Worm (Caenorhabditis elegans) whole organism, L1 larva: ENCODE measurements around the gene F46G11.6.
A peak's percentile ranks its signal among the peaks of the same experiment; 100 is the strongest.

Experiments used
- C16A3.4 ChIP-seq: fragments of 150-350 bp; optimal IDR thresholded peaks from 2 replicates; lab custom pipeline; 2014; ENCODE audit warnings: missing biosample characterization, missing genetic modification characterization
- Y116A8C.19 ChIP-seq: sonication (generic microtip); optimal IDR thresholded peaks from 2 replicates; lab custom pipeline; 2016; ENCODE audit warnings: missing compliant biosample characterization, missing genetic modification characterization, borderline replicate concordance
- aha-1 ChIP-seq: fragments of 150-350 bp; optimal IDR thresholded peaks from 2 replicates; lab custom pipeline; 2014; ENCODE audit warnings: missing biosample characterization, missing genetic modification characterization
- aly-2 ChIP-seq: fragments of 150-350 bp; optimal IDR thresholded peaks from 2 replicates; lab custom pipeline; 2014; ENCODE audit warnings: missing biosample characterization, missing genetic modification characterization
- ceh-82 ChIP-seq, 3 experiments: fragments of 150-350 bp in 1 of 3; sonication (generic microtip) in 2 of 3; optimal IDR thresholded peaks; 2 replicates each; lab custom pipeline; 2014 to 2017; ENCODE audit warnings: missing biosample characterization in 3 of 3, missing genetic modification characterization in 3 of 3
- ceh-88 ChIP-seq: fragments of 200-800 bp; sonication (Bioruptor generic); IDR thresholded peaks from 2 replicates; pipeline ENCODE4 v1.3.6; 2022; ENCODE audit warnings: missing genetic modification characterization, missing compliant biosample characterization
- ces-1 ChIP-seq: fragments of 150-350 bp; optimal IDR thresholded peaks from 2 replicates; lab custom pipeline; 2014; ENCODE audit warnings: missing biosample characterization, missing genetic modification reagents, missing genetic modification characterization
- dpl-1 ChIP-seq, 3 experiments: fragments of 150-350 bp in 2 of 3; sonication (generic microtip) in 1 of 3; optimal IDR thresholded peaks; 2 replicates each; lab custom pipeline; 2014 to 2017; ENCODE audit warnings: missing biosample characterization in 3 of 3, missing genetic modification characterization in 3 of 3, missing genetic modification reagents in 3 of 3
- dsc-1 ChIP-seq: sonication (generic microtip); optimal IDR thresholded peaks from 2 replicates; lab custom pipeline; 2016; ENCODE audit warnings: mild to moderate bottlenecking, missing genetic modification characterization, missing compliant biosample characterization
- efl-1 ChIP-seq, 4 experiments: fragments of 150-350 bp; optimal IDR thresholded peaks in 3 of 4; peaks in 1 of 4; 1 replicate in 1 of 4; 2 replicates in 3 of 4; lab custom pipeline; 2014; ENCODE audit warnings: missing biosample characterization in 2 of 4, missing genetic modification characterization in 2 of 4, missing genetic modification reagents in 2 of 4
- egl-13 ChIP-seq: sonication (generic microtip); optimal IDR thresholded peaks from 2 replicates; lab custom pipeline; 2016; ENCODE audit warnings: missing genotype, missing genetic modification reagents, missing genetic modification characterization, missing compliant biosample characterization
- elt-2 ChIP-seq: sonication (generic microtip); optimal IDR thresholded peaks from 2 replicates; lab custom pipeline; 2016; ENCODE audit warnings: missing genetic modification characterization, mild to moderate bottlenecking, inconsistent platforms, missing compliant biosample characterization, missing genetic modification reagents
- elt-3 ChIP-seq, 6 experiments: fragments of 150-350 bp in 1 of 6; sonication (generic microtip); optimal IDR thresholded peaks; 2 replicates each; lab custom pipeline; 2017 to 2018; ENCODE audit warnings: missing biosample characterization in 6 of 6, missing genetic modification characterization in 6 of 6, inconsistent platforms in 1 of 6
- ets-5 ChIP-seq: fragments of 200-800 bp; sonication (Bioruptor generic); IDR thresholded peaks from 2 replicates; pipeline ENCODE4 v1.3.6; 2022; ENCODE audit warnings: missing genetic modification characterization, missing compliant biosample characterization
- fkh-4 ChIP-seq: sonication (generic microtip); optimal IDR thresholded peaks from 2 replicates; lab custom pipeline; 2016; ENCODE audit warnings: missing compliant biosample characterization, missing genetic modification characterization, borderline replicate concordance
- fkh-8 ChIP-seq: sonication (generic microtip); optimal IDR thresholded peaks from 2 replicates; lab custom pipeline; 2016; ENCODE audit warnings: mild to moderate bottlenecking, missing genetic modification characterization, missing compliant biosample characterization
- hlh-17 ChIP-seq: fragments of 200-800 bp; sonication (Bioruptor generic); optimal IDR thresholded peaks from 2 replicates; lab custom pipeline; 2018; ENCODE audit warnings: missing genetic modification characterization, mild to moderate bottlenecking, missing compliant biosample characterization, moderate library complexity, borderline replicate concordance
- hpl-2 ChIP-seq: fragments of 150-350 bp; optimal IDR thresholded peaks from 2 replicates; lab custom pipeline; 2014; ENCODE audit warnings: missing biosample characterization, missing genetic modification reagents, missing genetic modification characterization
- lin-35 ChIP-seq, 2 experiments: fragments of 150-350 bp; optimal IDR thresholded peaks; 2 replicates each; lab custom pipeline; 2014; ENCODE audit warnings: missing biosample characterization in 2 of 2, missing genetic modification characterization in 2 of 2, missing genetic modification reagents in 2 of 2
- lin-39 ChIP-seq: fragments of 150-350 bp; optimal IDR thresholded peaks from 2 replicates; lab custom pipeline; 2014; ENCODE audit warnings: missing biosample characterization, missing genetic modification reagents, missing genetic modification characterization
- lir-3 ChIP-seq: sonication (generic microtip); optimal IDR thresholded peaks from 2 replicates; lab custom pipeline; 2016; ENCODE audit warnings: mild to moderate bottlenecking, missing genetic modification characterization, moderate library complexity, missing compliant biosample characterization; ENCODE audit not compliant: poor library complexity
- lsy-2 ChIP-seq, 2 experiments: fragments of 150-350 bp; optimal IDR thresholded peaks; 2 replicates each; lab custom pipeline; 2014; ENCODE audit warnings: missing biosample characterization in 2 of 2, missing genetic modification characterization in 2 of 2
- mab-9 ChIP-seq: fragments of 200-800 bp; sonication (Bioruptor generic); IDR thresholded peaks from 2 replicates; pipeline ENCODE4 v1.3.6; 2022; ENCODE audit warnings: missing genetic modification reagents, missing genetic modification characterization, missing compliant biosample characterization
- mef-2 ChIP-seq: fragments of 150-350 bp; optimal IDR thresholded peaks from 2 replicates; lab custom pipeline; 2014; ENCODE audit warnings: missing biosample characterization, missing genetic modification characterization
- mep-1 ChIP-seq: fragments of 150-350 bp; optimal IDR thresholded peaks from 2 replicates; lab custom pipeline; 2014; ENCODE audit warnings: missing biosample characterization, missing genetic modification characterization
- nhr-19 ChIP-seq: fragments of 200-800 bp; sonication (Bioruptor generic); conservative IDR thresholded peaks from 2 replicates; pipeline ENCODE4 v1.3.6; 2022; ENCODE audit warnings: missing genetic modification characterization, missing compliant biosample characterization
- nhr-47 ChIP-seq: sonication (generic microtip); optimal IDR thresholded peaks from 2 replicates; lab custom pipeline; 2016; ENCODE audit warnings: mild to moderate bottlenecking, missing genetic modification characterization, moderate library complexity, missing compliant biosample characterization
- nhr-71 ChIP-seq: sonication (generic microtip); optimal IDR thresholded peaks from 2 replicates; lab custom pipeline; 2016; ENCODE audit warnings: mild to moderate bottlenecking, missing genetic modification characterization, moderate library complexity, missing compliant biosample characterization
- nhr-76 ChIP-seq: sonication (generic microtip); optimal IDR thresholded peaks from 2 replicates; lab custom pipeline; 2017; ENCODE audit warnings: missing biosample characterization, missing genetic modification characterization
- nhr-77 ChIP-seq: fragments of 150-350 bp; optimal IDR thresholded peaks from 2 replicates; lab custom pipeline; 2014; ENCODE audit warnings: missing biosample characterization, missing genetic modification characterization
- nhr-85 ChIP-seq: sonication (generic microtip); peaks from one replicate; lab custom pipeline; 2016; ENCODE audit warnings: missing genetic modification characterization, inconsistent platforms, missing compliant biosample characterization
- nhr-90 ChIP-seq: sonication (generic microtip); optimal IDR thresholded peaks from 2 replicates; lab custom pipeline; 2016; ENCODE audit warnings: mild to moderate bottlenecking, missing genetic modification characterization, missing compliant biosample characterization; ENCODE audit not compliant: poor library complexity
- pag-3 ChIP-seq: sonication (generic microtip); optimal IDR thresholded peaks from 2 replicates; lab custom pipeline; 2017; ENCODE audit warnings: missing genetic modification characterization, mild to moderate bottlenecking, missing compliant biosample characterization, antibody characterized with exemption, borderline replicate concordance; ENCODE audit not compliant: insufficient read depth
- pax-3 ChIP-seq: fragments of 200-800 bp; sonication (Bioruptor generic); optimal IDR thresholded peaks from 2 replicates; lab custom pipeline; 2018; ENCODE audit warnings: mild to moderate bottlenecking, missing genetic modification characterization, moderate library complexity, missing compliant biosample characterization
- pqm-1 ChIP-seq: sonication (generic microtip); optimal IDR thresholded peaks from 3 replicates; lab custom pipeline; 2017; ENCODE audit warnings: missing biosample characterization, missing genetic modification characterization
- rnt-1 ChIP-seq: sonication (generic microtip); optimal IDR thresholded peaks from 2 replicates; lab custom pipeline; 2016; ENCODE audit warnings: mild to moderate bottlenecking, missing genetic modification characterization, moderate library complexity, missing compliant biosample characterization
- skn-1 ChIP-seq: fragments of 150-350 bp; optimal IDR thresholded peaks from 2 replicates; lab custom pipeline; 2014; ENCODE audit warnings: missing biosample characterization, missing genetic modification characterization
- snpc-4 ChIP-seq: fragments of 150-350 bp; optimal IDR thresholded peaks from 2 replicates; lab custom pipeline; 2014; ENCODE audit warnings: missing biosample characterization, missing genetic modification characterization
- snu-23 ChIP-seq: sonication (generic microtip); optimal IDR thresholded peaks from 2 replicates; lab custom pipeline; 2016; ENCODE audit warnings: missing genetic modification characterization, missing compliant biosample characterization
- sptf-1 ChIP-seq: fragments of 150-350 bp; optimal IDR thresholded peaks from 2 replicates; lab custom pipeline; 2014; ENCODE audit warnings: missing biosample characterization, missing genetic modification characterization
- tbx-2 ChIP-seq: sonication (generic microtip); optimal IDR thresholded peaks from 2 replicates; lab custom pipeline; 2016; ENCODE audit warnings: missing genetic modification characterization, missing compliant biosample characterization
- tlp-1 ChIP-seq: fragments of 150-350 bp; optimal IDR thresholded peaks from 2 replicates; lab custom pipeline; 2014; ENCODE audit warnings: missing biosample characterization, missing genetic modification characterization
- unc-98 ChIP-seq: fragments of 200-800 bp; sonication (Bioruptor generic); IDR thresholded peaks from 2 replicates; pipeline ENCODE4 v1.3.6; 2022; ENCODE audit warnings: missing genetic modification characterization, missing compliant biosample characterization
- vab-15 ChIP-seq: sonication (generic microtip); optimal IDR thresholded peaks from 2 replicates; lab custom pipeline; 2017; ENCODE audit warnings: missing genotype, mild to moderate bottlenecking, missing genetic modification characterization, missing compliant biosample characterization
- xbp-1 ChIP-seq: sonication (generic microtip); optimal IDR thresholded peaks from 2 replicates; lab custom pipeline; 2016; ENCODE audit warnings: missing genetic modification characterization, missing compliant biosample characterization
- zip-4 ChIP-seq: fragments of 200-800 bp; sonication (Bioruptor generic); optimal IDR thresholded peaks from 2 replicates; lab custom pipeline; 2018; ENCODE audit warnings: mild to moderate bottlenecking, missing genetic modification characterization, moderate library complexity, missing compliant biosample characterization
- ztf-11 ChIP-seq, 2 experiments: sonication (generic microtip); optimal IDR thresholded peaks; 2 replicates each; lab custom pipeline; 2016 to 2017; ENCODE audit warnings: missing genetic modification characterization in 2 of 2, missing biosample characterization in 1 of 2, missing compliant biosample characterization in 1 of 2
- ztf-4 ChIP-seq: fragments of 150-350 bp; optimal IDR thresholded peaks from 2 replicates; lab custom pipeline; 2014; ENCODE audit warnings: missing biosample characterization, missing genetic modification characterization

F46G11.6 gene

DNA sequence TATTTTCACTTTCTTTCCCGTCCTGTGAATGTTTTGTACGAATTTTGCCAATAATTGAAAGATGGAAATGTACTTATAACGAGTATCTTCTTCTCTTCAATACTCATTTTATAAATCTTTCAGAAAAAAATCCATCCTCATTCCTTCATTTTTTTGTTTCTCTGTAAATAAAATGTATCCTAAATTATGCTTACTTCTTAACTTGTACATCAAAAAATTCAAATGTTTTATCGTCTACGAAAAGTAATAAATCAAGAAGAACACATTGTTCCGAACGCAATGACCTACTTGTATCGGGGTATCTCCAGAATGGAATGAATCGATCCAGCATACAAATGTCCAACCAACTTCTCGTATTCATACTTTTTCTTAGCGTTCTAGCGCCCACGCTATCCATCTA, at the start of gene F46G11.6:
F46G11.6 (plus strand) TSS at position 301 of the 400 bp plus-strand sequence.
- TF ChIP-seq lin-35 (GFP tag; optimal IDR thresholded peaks at IDR 0.05; lab: Kevin White, UChicago) (no peak), C16A3.4 (tag; lab: Kevin White, UChicago) (no peak), snu-23 (GFP tag; lab: Kevin White, UChicago) (no peak)

DNA sequence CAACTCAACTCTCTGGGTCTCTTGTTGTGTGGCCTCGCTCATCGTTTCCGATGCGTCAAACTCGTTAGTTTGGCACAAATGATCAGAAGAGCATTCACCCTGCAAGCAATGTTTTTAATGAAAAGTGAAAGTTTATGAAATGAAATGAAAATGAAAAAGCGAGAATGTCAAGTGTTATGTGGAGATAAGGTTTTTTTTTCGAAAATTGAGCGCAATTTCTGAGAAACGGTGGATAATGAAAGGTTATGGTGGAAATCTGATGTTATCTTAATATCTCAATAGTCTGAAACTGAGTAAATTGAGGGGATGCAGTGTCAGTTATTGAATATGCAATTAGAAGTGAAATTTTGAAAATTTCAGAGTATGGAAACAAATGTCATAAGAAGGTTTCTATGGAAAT, 43.1 kb upstream of the F46G11.6 start, which contains the start of gene gnrr-4:
gnrr-4 (minus strand) TSS at position 101 of the 400 bp plus-strand sequence.
- TF ChIP-seq zip-4 (GFP tag; lab: Kevin White, UChicago), result no peak
- no peak for TF ChIP-seq snu-23 (GFP tag; lab: Kevin White, UChicago)
- TF ChIP-seq rnt-1, result no peak
- peak; percentile 39 for TF ChIP-seq fkh-8
- no peak for TF ChIP-seq ces-1
- TF ChIP-seq, all 84 proteins: peak for 1

DNA sequence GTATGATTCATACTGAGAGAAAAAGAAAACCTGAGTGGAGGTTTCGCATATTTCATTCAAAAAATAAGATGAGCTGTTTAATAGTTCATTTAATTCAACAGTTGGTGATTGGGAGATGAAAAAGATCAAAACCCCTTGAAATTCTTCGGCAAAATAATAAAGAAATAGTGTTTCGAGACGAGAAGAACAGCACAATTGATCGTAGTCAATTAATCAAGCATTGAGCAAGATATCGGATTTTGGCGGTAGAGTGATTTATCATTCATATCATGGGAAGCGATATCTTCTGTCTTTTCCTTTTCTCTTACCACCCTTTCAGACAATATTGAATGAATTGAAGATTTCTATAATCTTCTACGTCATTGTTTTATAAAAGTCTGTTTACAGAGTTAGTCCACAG, 39.6 kb upstream of the F46G11.6 start:
- TF ChIP-seq lsy-2 (tag; optimal IDR thresholded peaks at IDR 0.05; lab: Kevin White, UChicago) (peak in 1 of 2 experiments; percentile 22), dpl-1 (GFP tag; optimal IDR thresholded peaks at IDR 0.05; lab: Kevin White, UChicago) (no peak), pag-3 (peak; percentile 6), xbp-1 (tag; lab: Kevin White, UChicago) (no peak), sptf-1 (no peak), skn-1 (no peak), C16A3.4 (tag; lab: Kevin White, UChicago) (no peak), fkh-4 (tag; lab: Kevin White, UChicago) (no peak), egl-13 (tag; lab: Kevin White, UChicago) (no peak), hlh-17 (GFP tag; lab: Kevin White, UChicago) (no peak), tbx-2 (tag; lab: Kevin White, UChicago) (no peak), ztf-4 (tag; lab: Kevin White, UChicago) (no peak), nhr-76 (tag; lab: Kevin White, UChicago) (no peak), nhr-71 (peak; percentile 55), nhr-47 (tag; lab: Kevin White, UChicago) (no peak), lin-39 (tag; lab: Kevin White, UChicago) (peak; percentile 62), rnt-1 (peak; percentile 40), snpc-4 (tag; lab: Kevin White, UChicago) (no peak), aly-2 (tag; lab: Kevin White, UChicago) (no peak), mab-9 (no peak), ets-5 (GFP tag; lab: Robert Waterston, UW) (no peak), elt-2 (no peak), ztf-11 (tag; optimal IDR thresholded peaks at IDR 0.05; lab: Kevin White, UChicago) (no peak), unc-98 (GFP tag; lab: Robert Waterston, UW) (no peak), nhr-77 (tag; lab: Kevin White, UChicago) (no peak), mep-1 (tag; lab: Kevin White, UChicago) (no peak), pqm-1 (tag; lab: Kevin White, UChicago) (no peak), dsc-1 (no peak), ceh-82 (tag; optimal IDR thresholded peaks at IDR 0.05; lab: Kevin White, UChicago) (no peak), pax-3 (tag; lab: Kevin White, UChicago) (no peak), vab-15 (tag; lab: Kevin White, UChicago) (no peak), efl-1 (optimal IDR thresholded peaks at IDR 0.05; lab: Kevin White, UChicago) (no peak), efl-1 (GFP tag; optimal IDR thresholded peaks at IDR 0.05 in 1 of 2; lab: Kevin White, UChicago) (no peak), ceh-88 (GFP tag; lab: Robert Waterston, UW) (no peak), nhr-90 (no peak), lir-3 (tag; lab: Kevin White, UChicago) (no peak), Y116A8C.19 (tag; lab: Kevin White, UChicago) (no peak), elt-3 (tag; optimal IDR thresholded peaks at IDR 0.05; lab: Kevin White, UChicago) (no peak), mef-2 (tag; lab: Kevin White, UChicago) (no peak), aha-1 (tag; lab: Kevin White, UChicago) (no peak), tlp-1 (tag; lab: Kevin White, UChicago) (no peak), nhr-19 (peak; percentile 18), nhr-85 (tag; lab: Kevin White, UChicago) (no peak), hpl-2 (no peak), fkh-8 (no peak)
